Worm (Caenorhabditis elegans) whole organism, L3 larva: Measurements from ENCODE around the gene C54E4.5.

Experiments used
- ama-1 ChIP-seq: fragments of 150-350 bp; optimal IDR thresholded peaks from 2 replicates; lab custom pipeline; 2018
- egl-5 ChIP-seq: fragments of 150-350 bp; optimal IDR thresholded peaks from 2 replicates; lab custom pipeline; 2017; ENCODE audit warnings: missing biosample characterization, missing genetic modification reagents, missing genetic modification characterization, inconsistent platforms
- mdl-1 ChIP-seq: fragments of 150-350 bp; optimal IDR thresholded peaks from 2 replicates; lab custom pipeline; 2014; ENCODE audit warnings: missing biosample characterization, missing genetic modification characterization
- nhr-25 ChIP-seq: sonication (generic microtip); optimal IDR thresholded peaks from 2 replicates; lab custom pipeline; 2017; ENCODE audit warnings: missing biosample characterization, missing genetic modification characterization
- nhr-76 ChIP-seq: fragments of 150-350 bp; sonication (generic microtip); optimal IDR thresholded peaks from 5 replicates; lab custom pipeline; 2014; ENCODE audit warnings: missing biosample characterization, missing genetic modification characterization
- sea-2 ChIP-seq: fragments of 150-350 bp; sonication (generic microtip); optimal IDR thresholded peaks from 4 replicates; lab custom pipeline; 2014; ENCODE audit warnings: missing biosample characterization, missing genetic modification reagents, missing genetic modification characterization
- snpc-4 ChIP-seq: fragments of 150-350 bp; optimal IDR thresholded peaks from 2 replicates; lab custom pipeline; 2014; ENCODE audit warnings: missing biosample characterization, missing genetic modification characterization
- unc-62 ChIP-seq: fragments of 150-350 bp; sonication (generic microtip); optimal IDR thresholded peaks from 4 replicates; lab custom pipeline; 2014; ENCODE audit warnings: missing biosample characterization, missing genetic modification reagents, missing genetic modification characterization

- TF ChIP-seq nhr-25 (tag; lab: Kevin White, UChicago): no peak
- TF ChIP-seq ama-1: no peak
- TF ChIP-seq unc-62 (GFP tag; lab: Kevin White, UChicago): no peak
- TF ChIP-seq mdl-1 (tag; lab: Kevin White, UChicago): no peak
- no peak for TF ChIP-seq snpc-4
- TF ChIP-seq sea-2 (GFP tag; lab: Kevin White, UChicago): no peak
- TF ChIP-seq nhr-76 (tag; lab: Kevin White, UChicago): no peak
- TF ChIP-seq egl-5 (tag; lab: Kevin White, UChicago): no peak
Measured at ce11 chrIV:2133431-2133940, 15.6 kb downstream of the C54E4.5 start, which contains the start of gene C23H5.12.
